Fruit fly (Drosophila melanogaster) whole organism, embryonic: Measurements from ENCODE around the gene MESR3.

ENCODE experiments used
- Abd-B ChIP-seq: fragments of 200-800 bp; sonication (Bioruptor generic); optimal IDR thresholded peaks from 2 replicates; lab custom pipeline; 2018; ENCODE audit warnings: missing biosample characterization, mild to moderate bottlenecking, missing genetic modification characterization, moderate library complexity
- Antp ChIP-seq: fragments of 200-800 bp; sonication (Bioruptor generic); optimal IDR thresholded peaks from 3 replicates; lab custom pipeline; 2016; ENCODE audit warnings: missing biosample characterization, missing genetic modification characterization
- Awh ChIP-seq: fragments of 200-800 bp; sonication (Bioruptor generic); IDR thresholded peaks from 2 replicates; pipeline ENCODE4, ENCODE4 v1.3.6; 2022; ENCODE audit warnings: missing biosample characterization, missing genetic modification characterization
- C15 ChIP-seq: fragments of 200-800 bp; sonication (Bioruptor generic); IDR thresholded peaks from 3 replicates; pipeline ENCODE4 v1.3.6; 2022; ENCODE audit warnings: missing biosample characterization, missing genetic modification characterization
- CG11085 ChIP-seq: fragments of 200-800 bp; sonication (Bioruptor generic); IDR thresholded peaks from 2 replicates; pipeline ENCODE4 v1.3.6; 2022; ENCODE audit warnings: missing biosample characterization, missing genetic modification characterization
- CG11504 ChIP-seq: fragments of 200-800 bp; sonication (Bioruptor generic); optimal IDR thresholded peaks from 3 replicates; lab custom pipeline; 2019; ENCODE audit warnings: missing biosample characterization, mild to moderate bottlenecking, missing genetic modification characterization, moderate library complexity
- CG11560 ChIP-seq: fragments of 200-800 bp; sonication (Bioruptor generic); IDR thresholded peaks from 3 replicates; pipeline ENCODE4 v1.3.6; 2022; ENCODE audit warnings: missing biosample characterization, missing genetic modification characterization
- CG11696 ChIP-seq: fragments of 200-800 bp; sonication (Bioruptor generic); IDR thresholded peaks from 2 replicates; pipeline ENCODE4 v1.3.6; 2022; ENCODE audit warnings: missing biosample characterization, missing genetic modification characterization
- CG13424 ChIP-seq: fragments of 200-800 bp; sonication (Bioruptor generic); optimal IDR thresholded peaks from 2 replicates; lab custom pipeline; 2019; ENCODE audit warnings: missing biosample characterization, mild to moderate bottlenecking, missing genetic modification characterization, moderate library complexity
- CG14667 ChIP-seq: fragments of 200-800 bp; sonication (Bioruptor generic); IDR thresholded peaks from 2 replicates; pipeline ENCODE4 v1.3.6; 2022; ENCODE audit warnings: missing biosample characterization, missing genetic modification characterization
- CG15073 ChIP-seq: fragments of 200-800 bp; sonication (Bioruptor generic); optimal IDR thresholded peaks from 2 replicates; lab custom pipeline; 2016; ENCODE audit warnings: missing biosample characterization, missing genetic modification characterization
- CG15514 ChIP-seq: fragments of 200-800 bp; sonication (Bioruptor generic); optimal IDR thresholded peaks from 3 replicates; lab custom pipeline; 2017; ENCODE audit warnings: missing biosample characterization, missing genetic modification characterization, mild to moderate bottlenecking, moderate library complexity, missing genetic modification reagents
- CG17186 ChIP-seq: fragments of 200-800 bp; sonication (Bioruptor generic); optimal IDR thresholded peaks from 3 replicates; lab custom pipeline; 2017; ENCODE audit warnings: missing biosample characterization, missing genetic modification reagents, missing genetic modification characterization
- CG17802 ChIP-seq: fragments of 200-800 bp; sonication (Bioruptor generic); optimal IDR thresholded peaks from 2 replicates; lab custom pipeline; 2018; ENCODE audit warnings: missing biosample characterization, mild to moderate bottlenecking, missing genetic modification characterization, moderate library complexity
- CG31388 ChIP-seq: fragments of 200-800 bp; sonication (Bioruptor generic); optimal IDR thresholded peaks from 2 replicates; lab custom pipeline; 2016; ENCODE audit warnings: missing biosample characterization, missing genetic modification characterization
- CG34224 ChIP-seq: fragments of 200-800 bp; sonication (Bioruptor generic); IDR thresholded peaks from 3 replicates; pipeline ENCODE4 v1.3.6; 2022; ENCODE audit warnings: missing biosample characterization, missing genetic modification characterization; ENCODE audit not compliant: partially characterized antibody
- CG4282 ChIP-seq: fragments of 200-800 bp; sonication (Bioruptor generic); optimal IDR thresholded peaks from 2 replicates; lab custom pipeline; 2016; ENCODE audit warnings: missing biosample characterization, missing genetic modification characterization
- CG7745 ChIP-seq: fragments of 200-800 bp; sonication (Bioruptor generic); optimal IDR thresholded peaks from 2 replicates; lab custom pipeline; 2018; ENCODE audit warnings: missing biosample characterization, mild to moderate bottlenecking, missing genetic modification characterization, moderate library complexity
- CG7987 ChIP-seq: fragments of 200-800 bp; sonication (Bioruptor generic); optimal IDR thresholded peaks from 2 replicates; lab custom pipeline; 2018; ENCODE audit warnings: missing biosample characterization, mild to moderate bottlenecking, missing genetic modification characterization, moderate library complexity
- CG8765 ChIP-seq: fragments of 200-800 bp; sonication (Bioruptor generic); IDR thresholded peaks from 2 replicates; pipeline ENCODE4 v1.3.6; 2022; ENCODE audit warnings: missing biosample characterization, missing genetic modification characterization
- CG9609 ChIP-seq: fragments of 200-800 bp; sonication (Bioruptor generic); optimal IDR thresholded peaks from 3 replicates; lab custom pipeline; 2016; ENCODE audit warnings: missing biosample characterization, missing genetic modification characterization
- CoRest ChIP-seq: fragments of 200-800 bp; sonication (Bioruptor generic); optimal IDR thresholded peaks from 3 replicates; lab custom pipeline; 2018; ENCODE audit warnings: missing biosample characterization, mild to moderate bottlenecking, missing genetic modification characterization, moderate library complexity
- Dfd ChIP-seq, 2 experiments: fragments of >200 bp; optimal IDR thresholded peaks; 2 replicates each; lab custom pipeline; 2017; ENCODE audit warnings: missing biosample characterization in 2 of 2, missing genetic modification characterization in 2 of 2
- Doc2 ChIP-seq: fragments of 200-800 bp; sonication (Bioruptor generic); IDR thresholded peaks from 2 replicates; pipeline ENCODE4 v1.3.6; 2022; ENCODE audit warnings: missing biosample characterization, missing genetic modification characterization
- HmgZ ChIP-seq: fragments of 200-800 bp; sonication (Bioruptor generic); optimal IDR thresholded peaks from 2 replicates; lab custom pipeline; 2018; ENCODE audit warnings: missing biosample characterization, mild to moderate bottlenecking, missing genetic modification characterization
- Lpt ChIP-seq: fragments of >200 bp; optimal IDR thresholded peaks from 2 replicates; lab custom pipeline; 2018; ENCODE audit warnings: missing biosample characterization, missing genetic modification characterization
- MBD-R2 ChIP-seq: fragments of 200-800 bp; sonication (Bioruptor generic); IDR thresholded peaks from 2 replicates; pipeline ENCODE4 v1.3.6; 2022; ENCODE audit warnings: missing biosample characterization, missing genetic modification characterization
- Myb ChIP-seq: fragments of 200-800 bp; sonication (Bioruptor generic); optimal IDR thresholded peaks from 2 replicates; lab custom pipeline; 2016; ENCODE audit warnings: missing biosample characterization, missing genetic modification characterization
- NfI ChIP-seq: fragments of 200-800 bp; sonication (Bioruptor generic); optimal IDR thresholded peaks from 3 replicates; lab custom pipeline; 2018; ENCODE audit warnings: missing biosample characterization, mild to moderate bottlenecking, missing genetic modification characterization, moderate library complexity
- Sox100B ChIP-seq: fragments of 200-800 bp; sonication (Bioruptor generic); optimal IDR thresholded peaks from 3 replicates; lab custom pipeline; 2018; ENCODE audit warnings: missing biosample characterization, mild to moderate bottlenecking, missing genetic modification characterization
- ac ChIP-seq: fragments of 200-800 bp; sonication (Bioruptor generic); optimal IDR thresholded peaks from 3 replicates; lab custom pipeline; 2017; ENCODE audit warnings: missing biosample characterization, mild to moderate bottlenecking, missing genetic modification characterization
- ato ChIP-seq: fragments of 200-800 bp; sonication (Bioruptor generic); IDR thresholded peaks from 2 replicates; pipeline ENCODE4 v1.3.6; 2022; ENCODE audit warnings: missing biosample characterization, missing genetic modification characterization; ENCODE audit not compliant: partially characterized antibody
- disco-r ChIP-seq: fragments of 200-800 bp; sonication (Bioruptor generic); optimal IDR thresholded peaks from 2 replicates; lab custom pipeline; 2016; ENCODE audit warnings: missing biosample characterization, missing genetic modification characterization
- dm ChIP-seq: fragments of 200-800 bp; sonication (Bioruptor generic); optimal IDR thresholded peaks from 3 replicates; lab custom pipeline; 2016; ENCODE audit warnings: missing biosample characterization, missing genetic modification characterization
- dpn ChIP-seq, 2 experiments: fragments of 200-800 bp; sonication (Bioruptor generic); optimal IDR thresholded peaks; 3 replicates each; lab custom pipeline; 2016; ENCODE audit warnings: missing biosample characterization in 2 of 2, missing genetic modification characterization in 2 of 2
- en ChIP-seq: fragments of 200-800 bp; sonication (Bioruptor generic); optimal IDR thresholded peaks from 2 replicates; lab custom pipeline; 2016; ENCODE audit warnings: missing biosample characterization, missing genetic modification characterization
- grn ChIP-seq: fragments of 200-800 bp; sonication (Bioruptor generic); optimal IDR thresholded peaks from 3 replicates; lab custom pipeline; 2017; ENCODE audit warnings: missing biosample characterization, missing genetic modification characterization
- gt ChIP-seq: fragments of 200-800 bp; sonication (Bioruptor generic); IDR thresholded peaks from 2 replicates; pipeline ENCODE4 v1.3.6; 2022; ENCODE audit warnings: missing biosample characterization, missing genetic modification characterization
- kay ChIP-seq: fragments of 200-800 bp; sonication (Bioruptor generic); optimal IDR thresholded peaks from 2 replicates; lab custom pipeline; 2016; ENCODE audit warnings: missing biosample characterization, missing genetic modification characterization
- odd ChIP-seq: fragments of 200-800 bp; sonication (Bioruptor generic); optimal IDR thresholded peaks from 2 replicates; lab custom pipeline; 2017; ENCODE audit warnings: missing biosample characterization, mild to moderate bottlenecking, missing genetic modification characterization
- pb ChIP-seq: fragments of 200-800 bp; sonication (Bioruptor generic); optimal IDR thresholded peaks from 3 replicates; lab custom pipeline; 2016; ENCODE audit warnings: missing biosample characterization, missing genetic modification characterization
- pita ChIP-seq: fragments of 200-800 bp; sonication (Bioruptor generic); optimal IDR thresholded peaks from 2 replicates; lab custom pipeline; 2017; ENCODE audit warnings: missing biosample characterization, mild to moderate bottlenecking, missing genetic modification characterization
- pnt ChIP-seq: fragments of 200-800 bp; sonication (Bioruptor generic); optimal IDR thresholded peaks from 3 replicates; lab custom pipeline; 2016; ENCODE audit warnings: missing biosample characterization, missing genetic modification characterization
- pros ChIP-seq: fragments of 200-800 bp; sonication (Bioruptor generic); optimal IDR thresholded peaks from 3 replicates; lab custom pipeline; 2019; ENCODE audit warnings: missing biosample characterization, mild to moderate bottlenecking, missing genetic modification characterization, moderate library complexity
- ro ChIP-seq: fragments of 200-800 bp; sonication (Bioruptor generic); IDR thresholded peaks from 2 replicates; pipeline ENCODE4 v1.3.6; 2022; ENCODE audit warnings: missing biosample characterization, missing genetic modification characterization
- toy ChIP-seq: fragments of 200-800 bp; sonication (Bioruptor generic); IDR thresholded peaks from 2 replicates; pipeline ENCODE4 v1.3.6; 2022; ENCODE audit warnings: missing biosample characterization, missing genetic modification characterization
- trem ChIP-seq: fragments of 200-800 bp; optimal IDR thresholded peaks from 3 replicates; lab custom pipeline; 2019; ENCODE audit warnings: missing biosample characterization, mild to moderate bottlenecking, missing genetic modification characterization, moderate library complexity
- wor ChIP-seq: fragments of 200-800 bp; sonication (Bioruptor generic); IDR thresholded peaks from 2 replicates; pipeline ENCODE4 v1.3.6; 2022; ENCODE audit warnings: missing biosample characterization, missing genetic modification characterization
- yki ChIP-seq: fragments of >200 bp; optimal IDR thresholded peaks from 3 replicates; lab custom pipeline; 2018
- zf30C ChIP-seq: fragments of 200-800 bp; sonication (Bioruptor generic); optimal IDR thresholded peaks from 3 replicates; lab custom pipeline; 2018; ENCODE audit warnings: missing biosample characterization, mild to moderate bottlenecking, missing genetic modification characterization

The MESR3 gene

dm6 chr2L:18707844-18708238 is 90.8 kb downstream of the MESR3 start (continued):
- TF ChIP-seq CG13424 (tag; lab: Kevin White, UChicago) (no peak), CG4282 (GFP tag; lab: Kevin White, UChicago) (no peak), pros (GFP tag; lab: Kevin White, UChicago) (no peak), ro (GFP tag; lab: Robert Waterston, UW) (no peak), ac (GFP tag; lab: Kevin White, UChicago) (no peak), Myb (GFP tag; lab: Kevin White, UChicago) (no peak), CG11696 (no peak), CG11560 (tag; lab: Robert Waterston, UW) (no peak), ato (GFP tag; lab: Robert Waterston, UW) (no peak), Awh (GFP tag; lab: Robert Waterston, UW) (no peak; the same call in 1 of the 2 replicates), wor (GFP tag; lab: Robert Waterston, UW) (no peak), C15 (GFP tag; lab: Robert Waterston, UW) (no peak), Doc2 (GFP tag; lab: Robert Waterston, UW) (no peak), CG14667 (GFP tag; lab: Robert Waterston, UW) (no peak), Antp (GFP tag; lab: Kevin White, UChicago) (peak; percentile 3), CG15514 (peak; percentile 32), disco-r (GFP tag; lab: Kevin White, UChicago) (no peak), CG17802 (tag; lab: Kevin White, UChicago) (no peak), CG17186 (GFP tag; lab: Kevin White, UChicago) (no peak), dm (GFP tag; lab: Kevin White, UChicago) (no peak), CG7745 (tag; lab: Kevin White, UChicago) (no peak)

- TF ChIP-seq pnt (peak; percentile 90), zf30C (GFP tag; lab: Kevin White, UChicago) (no peak), Abd-B (GFP tag; lab: Kevin White, UChicago) (peak; percentile 98), CoRest (peak; percentile 96), toy (GFP tag; lab: Robert Waterston, UW) (peak; percentile 64; the same call in 1 of the 2 replicates), Sox100B (GFP tag; lab: Kevin White, UChicago) (no peak), odd (GFP tag; lab: Kevin White, UChicago) (peak; percentile 1), CG34224 (GFP tag; lab: Robert Waterston, UW) (0 out of 3 replicates have a peak, but pooled peaks have one; percentile 26), CG8765 (GFP tag; lab: Robert Waterston, UW) (peak; percentile 91), kay (GFP tag; lab: Kevin White, UChicago) (peak; percentile 85), CG11504 (tag; lab: Kevin White, UChicago) (peak; percentile 90), pb (GFP tag; lab: Kevin White, UChicago) (peak; percentile 31), CG7987 (GFP tag; lab: Kevin White, UChicago) (peak; percentile 73), yki (lab: Kevin White, UChicago) (no peak), C15 (GFP tag; lab: Robert Waterston, UW) (peak; percentile 85; the same call in 2 of the 3 replicates), HmgZ (peak; percentile 94), CG15073 (peak; percentile 99), Lpt (no peak), NfI (GFP tag; lab: Kevin White, UChicago) (peak; percentile 92), MBD-R2 (GFP tag; lab: Robert Waterston, UW) (peak; percentile 84), Dfd (GFP tag; optimal IDR thresholded peaks at IDR 0.05; lab: Kevin White, UChicago) (peak; percentile 43 to 65), grn (GFP tag; lab: Kevin White, UChicago) (peak; percentile 63), CG9609 (peak; percentile 83), gt (peak; percentile 92), pita (no peak), dpn (GFP tag; optimal IDR thresholded peaks at IDR 0.05; lab: Kevin White, UChicago) (peak; percentile 87 to 92), en (GFP tag; lab: Kevin White, UChicago) (peak; percentile 44), CG31388 (peak; percentile 88), trem (tag; lab: Kevin White, UChicago) (peak; percentile 93), CG11085 (GFP tag; lab: Robert Waterston, UW) (peak; percentile 95)
Observed at dm6 chr2L:18708239-18708891, 91.3 kb downstream of the MESR3 start, which contains the start of the genes Faf2 and Grip71. Gene Faf2, minus strand, starts transcription at chr2L:18708688. Gene Grip71, plus strand, starts transcription at chr2L:18708846.
